Worm (Caenorhabditis elegans) whole organism, young adult: ENCODE data around the gene pcp-1.

Experiments used
- F49E8.2 ChIP-seq: sonication (generic microtip); optimal IDR thresholded peaks from 3 replicates; lab custom pipeline; 2017; ENCODE audit warnings: missing genetic modification characterization, mild to moderate bottlenecking, missing compliant biosample characterization, antibody characterized with exemption, moderate library complexity; ENCODE audit not compliant: insufficient read depth
- ZK185.1 ChIP-seq: sonication (generic microtip); optimal IDR thresholded peaks from 2 replicates; lab custom pipeline; 2016; ENCODE audit warnings: mild to moderate bottlenecking, missing genetic modification characterization, missing compliant biosample characterization; ENCODE audit not compliant: poor library complexity, severe bottlenecking
- repo-1 ChIP-seq: sonication (generic microtip); optimal IDR thresholded peaks from 2 replicates; lab custom pipeline; 2017; ENCODE audit warnings: mild to moderate bottlenecking, missing genetic modification characterization, missing compliant biosample characterization

DNA sequence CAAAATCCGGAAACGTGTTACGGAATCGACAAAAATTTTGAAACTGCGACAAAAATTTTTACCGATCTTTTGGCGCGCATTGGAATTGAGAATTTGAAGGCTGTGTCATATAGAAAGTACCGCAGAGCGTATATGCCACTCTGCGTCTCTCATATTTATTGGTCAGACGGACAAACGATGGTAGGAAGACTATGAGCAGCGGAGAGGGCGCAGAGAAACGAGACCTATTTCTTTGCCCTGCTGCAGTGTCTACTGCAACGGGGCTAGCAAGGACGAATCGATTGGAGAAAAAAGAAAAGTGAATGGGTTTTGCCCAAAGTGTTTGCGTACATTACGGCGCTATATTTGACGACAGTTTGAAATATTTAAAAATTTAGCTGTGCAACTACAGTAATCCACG is 48.6 kb upstream of the pcp-1 start:
- TF ChIP-seq F49E8.2 (tag; lab: Kevin White, UChicago) (no peak), ZK185.1 (tag; lab: Kevin White, UChicago) (peak; percentile 28), repo-1 (tag; lab: Kevin White, UChicago) (no peak)
